Fruit fly (Drosophila melanogaster) whole organism, embryonic: ENCODE data around the gene Ir25a.
A peak's percentile ranks its signal among the peaks of the same experiment; 100 is the strongest.

Experiments
- Ada2b ChIP-seq: fragments of 200-800 bp; sonication (Bioruptor generic); IDR thresholded peaks from 2 replicates; pipeline ENCODE4 v1.3.6; 2022; ENCODE audit warnings: missing biosample characterization, missing genetic modification characterization
- Antp ChIP-seq: fragments of 200-800 bp; sonication (Bioruptor generic); optimal IDR thresholded peaks from 3 replicates; lab custom pipeline; 2016; ENCODE audit warnings: missing biosample characterization, missing genetic modification characterization
- BEAF-32 ChIP-seq: fragments of 200-800 bp; sonication (Bioruptor generic); optimal IDR thresholded peaks from 3 replicates; lab custom pipeline; 2017; ENCODE audit warnings: missing biosample characterization, missing genetic modification characterization, mild to moderate bottlenecking, moderate library complexity, missing genetic modification reagents
- CG10209 ChIP-seq: fragments of 200-800 bp; sonication (Bioruptor generic); optimal IDR thresholded peaks from 3 replicates; lab custom pipeline; 2017; ENCODE audit warnings: missing biosample characterization, mild to moderate bottlenecking, missing genetic modification characterization, missing genetic modification reagents
- CG10366 ChIP-seq: fragments of 200-800 bp; sonication (Bioruptor generic); IDR thresholded peaks from 2 replicates; pipeline ENCODE4 v1.3.6; 2022; ENCODE audit warnings: missing biosample characterization, missing genetic modification characterization
- CG11247 ChIP-seq: fragments of 200-800 bp; sonication (Bioruptor generic); IDR thresholded peaks from 2 replicates; pipeline ENCODE4 v1.3.6; 2022; ENCODE audit warnings: missing biosample characterization, missing genetic modification characterization
- CG12391 ChIP-seq: fragments of 200-800 bp; sonication (Bioruptor generic); optimal IDR thresholded peaks from 3 replicates; lab custom pipeline; 2018; ENCODE audit warnings: missing biosample characterization, mild to moderate bottlenecking, missing genetic modification characterization, moderate library complexity
- CG15514 ChIP-seq: fragments of 200-800 bp; sonication (Bioruptor generic); optimal IDR thresholded peaks from 3 replicates; lab custom pipeline; 2017; ENCODE audit warnings: missing biosample characterization, missing genetic modification characterization, mild to moderate bottlenecking, moderate library complexity, missing genetic modification reagents
- CG15696 ChIP-seq: fragments of 200-800 bp; sonication (Bioruptor generic); optimal IDR thresholded peaks from 2 replicates; lab custom pipeline; 2019; ENCODE audit warnings: missing biosample characterization, mild to moderate bottlenecking, missing genetic modification characterization, moderate library complexity
- CG17612 ChIP-seq: fragments of 200-800 bp; sonication (Bioruptor generic); IDR thresholded peaks from 2 replicates; pipeline ENCODE4 v1.3.6; 2022; ENCODE audit warnings: missing biosample characterization, missing genetic modification characterization
- CG17802 ChIP-seq: fragments of 200-800 bp; sonication (Bioruptor generic); optimal IDR thresholded peaks from 2 replicates; lab custom pipeline; 2018; ENCODE audit warnings: missing biosample characterization, mild to moderate bottlenecking, missing genetic modification characterization, moderate library complexity
- CG17912 ChIP-seq: fragments of 200-800 bp; sonication (Bioruptor generic); optimal IDR thresholded peaks from 2 replicates; lab custom pipeline; 2018; ENCODE audit warnings: missing biosample characterization, mild to moderate bottlenecking, missing genetic modification characterization
- CG30431 ChIP-seq: fragments of 200-800 bp; sonication (Bioruptor generic); optimal IDR thresholded peaks from 2 replicates; lab custom pipeline; 2017; ENCODE audit warnings: missing biosample characterization, missing genetic modification characterization
- CG32772 ChIP-seq: fragments of 200-800 bp; sonication (Bioruptor generic); IDR thresholded peaks from 2 replicates; pipeline ENCODE4 v1.3.6; 2022; ENCODE audit warnings: missing biosample characterization, missing genetic modification characterization
- CG33213 ChIP-seq: fragments of 200-800 bp; sonication (Bioruptor generic); optimal IDR thresholded peaks from 3 replicates; lab custom pipeline; 2016; ENCODE audit warnings: missing biosample characterization, missing genetic modification characterization
- CG34224 ChIP-seq: fragments of 200-800 bp; sonication (Bioruptor generic); IDR thresholded peaks from 3 replicates; pipeline ENCODE4 v1.3.6; 2022; ENCODE audit warnings: missing biosample characterization, missing genetic modification characterization; ENCODE audit not compliant: partially characterized antibody
- CG42726 ChIP-seq: fragments of 200-800 bp; sonication (Bioruptor generic); IDR thresholded peaks from 2 replicates; pipeline ENCODE4 v1.3.6; 2022; ENCODE audit warnings: missing biosample characterization, missing genetic modification characterization; ENCODE audit not compliant: partially characterized antibody
- CG4617 ChIP-seq: fragments of 200-800 bp; sonication (Bioruptor generic); optimal IDR thresholded peaks from 3 replicates; lab custom pipeline; 2016; ENCODE audit warnings: missing biosample characterization, missing genetic modification characterization, borderline replicate concordance
- CG6654 ChIP-seq: fragments of 200-800 bp; sonication (Bioruptor generic); optimal IDR thresholded peaks from 2 replicates; lab custom pipeline; 2017; ENCODE audit warnings: missing biosample characterization, mild to moderate bottlenecking, missing genetic modification characterization
- CG8281 ChIP-seq: fragments of 200-800 bp; sonication (Bioruptor generic); optimal IDR thresholded peaks from 2 replicates; lab custom pipeline; 2018; ENCODE audit warnings: missing biosample characterization, mild to moderate bottlenecking, missing genetic modification characterization, moderate library complexity
- CG9876 ChIP-seq: fragments of 200-800 bp; sonication (Bioruptor generic); optimal IDR thresholded peaks from 2 replicates; lab custom pipeline; 2016; ENCODE audit warnings: missing biosample characterization, missing genetic modification characterization
- CG9932 ChIP-seq: fragments of 200-800 bp; sonication (Bioruptor generic); IDR thresholded peaks from 2 replicates; pipeline ENCODE4 v1.3.6; 2022; ENCODE audit warnings: missing biosample characterization, missing genetic modification characterization
- Dek ChIP-seq: fragments of 200-800 bp; sonication (Bioruptor generic); optimal IDR thresholded peaks from 3 replicates; lab custom pipeline; 2019; ENCODE audit warnings: missing biosample characterization, mild to moderate bottlenecking, missing genetic modification characterization, moderate library complexity
- GATAe ChIP-seq: fragments of 200-800 bp; sonication (Bioruptor generic); conservative IDR thresholded peaks from 2 replicates; pipeline ENCODE4 v1.3.6; 2022; ENCODE audit warnings: missing biosample characterization, missing genetic modification characterization
- H15 ChIP-seq: fragments of 200-800 bp; sonication (Bioruptor generic); IDR thresholded peaks from 3 replicates; pipeline ENCODE4 v1.3.6; 2022; ENCODE audit warnings: missing biosample characterization, missing genetic modification characterization
- Hand ChIP-seq: fragments of 200-800 bp; sonication (Bioruptor generic); optimal IDR thresholded peaks from 2 replicates; lab custom pipeline; 2017; ENCODE audit warnings: mild to moderate bottlenecking, missing biosample characterization, missing genetic modification reagents, missing genetic modification characterization
- Mad ChIP-seq: fragments of 200-800 bp; sonication (Bioruptor generic); optimal IDR thresholded peaks from 2 replicates; lab custom pipeline; 2016; ENCODE audit warnings: missing biosample characterization, missing genetic modification characterization
- Meics ChIP-seq: fragments of 200-800 bp; sonication (Bioruptor generic); optimal IDR thresholded peaks from 2 replicates; lab custom pipeline; 2017; ENCODE audit warnings: missing biosample characterization, mild to moderate bottlenecking, missing genetic modification characterization
- Mes4 ChIP-seq: fragments of 200-800 bp; sonication (Bioruptor generic); optimal IDR thresholded peaks from 2 replicates; lab custom pipeline; 2016; ENCODE audit warnings: missing biosample characterization, missing genetic modification characterization
- Side ChIP-seq: fragments of 200-800 bp; sonication (Bioruptor generic); optimal IDR thresholded peaks from 2 replicates; lab custom pipeline; 2016; ENCODE audit warnings: missing biosample characterization, missing genetic modification characterization
- YL-1 ChIP-seq: fragments of 200-800 bp; sonication (Bioruptor generic); optimal IDR thresholded peaks from 3 replicates; lab custom pipeline; 2017; ENCODE audit warnings: missing biosample characterization, mild to moderate bottlenecking, missing genetic modification characterization
- ab ChIP-seq: fragments of 200-800 bp; sonication (Bioruptor generic); optimal IDR thresholded peaks from 2 replicates; lab custom pipeline; 2016; ENCODE audit warnings: missing biosample characterization, missing genetic modification characterization
- amos ChIP-seq: fragments of 200-800 bp; sonication (Bioruptor generic); IDR thresholded peaks from 2 replicates; pipeline ENCODE4 v1.3.6; 2022; ENCODE audit warnings: missing biosample characterization, missing genetic modification characterization; ENCODE audit not compliant: partially characterized antibody
- da ChIP-seq: fragments of 200-800 bp; sonication (Bioruptor generic); optimal IDR thresholded peaks from 2 replicates; lab custom pipeline; 2016; ENCODE audit warnings: missing biosample characterization, missing genetic modification characterization
- en ChIP-seq: fragments of 200-800 bp; sonication (Bioruptor generic); optimal IDR thresholded peaks from 2 replicates; lab custom pipeline; 2016; ENCODE audit warnings: missing biosample characterization, missing genetic modification characterization
- gce ChIP-seq: fragments of 200-800 bp; sonication (Bioruptor generic); IDR thresholded peaks from 3 replicates; pipeline ENCODE4 v1.3.6; 2022; ENCODE audit warnings: missing biosample characterization, missing genetic modification characterization
- gcm ChIP-seq: fragments of 200-800 bp; sonication (Bioruptor generic); optimal IDR thresholded peaks from 2 replicates; lab custom pipeline; 2019; ENCODE audit warnings: missing biosample characterization, mild to moderate bottlenecking, missing genetic modification characterization, moderate library complexity
- her ChIP-seq: fragments of 200-800 bp; sonication (Bioruptor generic); optimal IDR thresholded peaks from 2 replicates; lab custom pipeline; 2016; ENCODE audit warnings: missing biosample characterization, missing genetic modification characterization
- jumu ChIP-seq: fragments of 200-800 bp; sonication (Bioruptor generic); optimal IDR thresholded peaks from 3 replicates; lab custom pipeline; 2016; ENCODE audit warnings: missing biosample characterization, missing genetic modification characterization
- nmo ChIP-seq: fragments of 200-800 bp; sonication (Bioruptor generic); optimal IDR thresholded peaks from 2 replicates; lab custom pipeline; 2018; ENCODE audit warnings: missing biosample characterization, mild to moderate bottlenecking, missing genetic modification characterization, moderate library complexity
- pita ChIP-seq: fragments of 200-800 bp; sonication (Bioruptor generic); optimal IDR thresholded peaks from 2 replicates; lab custom pipeline; 2017; ENCODE audit warnings: missing biosample characterization, mild to moderate bottlenecking, missing genetic modification characterization
- pnt ChIP-seq: fragments of 200-800 bp; sonication (Bioruptor generic); optimal IDR thresholded peaks from 3 replicates; lab custom pipeline; 2016; ENCODE audit warnings: missing biosample characterization, missing genetic modification characterization
- pum ChIP-seq: fragments of 200-800 bp; sonication (Bioruptor generic); optimal IDR thresholded peaks from 2 replicates; lab custom pipeline; 2016; ENCODE audit warnings: missing biosample characterization, missing genetic modification characterization
- run ChIP-seq: fragments of 200-800 bp; sonication (Bioruptor generic); optimal IDR thresholded peaks from 3 replicates; lab custom pipeline; 2018; ENCODE audit warnings: missing biosample characterization, mild to moderate bottlenecking, missing genetic modification characterization
- sens-2 ChIP-seq: fragments of 200-800 bp; sonication (Bioruptor generic); IDR thresholded peaks from 2 replicates; pipeline ENCODE4 v1.3.6; 2022; ENCODE audit warnings: missing biosample characterization, missing genetic modification characterization
- slp2 ChIP-seq: fragments of 200-800 bp; sonication (Bioruptor generic); optimal IDR thresholded peaks from 2 replicates; lab custom pipeline; 2016; ENCODE audit warnings: missing biosample characterization, missing genetic modification characterization
- stwl ChIP-seq: fragments of 200-800 bp; sonication (Bioruptor generic); optimal IDR thresholded peaks from 3 replicates; lab custom pipeline; 2018; ENCODE audit warnings: missing biosample characterization, mild to moderate bottlenecking, missing genetic modification characterization, moderate library complexity
- trh ChIP-seq: fragments of 200-800 bp; sonication (Bioruptor generic); optimal IDR thresholded peaks from 2 replicates; lab custom pipeline; 2016; ENCODE audit warnings: missing biosample characterization, missing genetic modification characterization
- wdn ChIP-seq: fragments of 200-800 bp; sonication (Bioruptor generic); IDR thresholded peaks from 2 replicates; pipeline ENCODE4 v1.3.6; 2022; ENCODE audit warnings: missing biosample characterization, missing genetic modification characterization
- z ChIP-seq: fragments of 200-800 bp; sonication (Bioruptor generic); IDR thresholded peaks from 3 replicates; pipeline ENCODE4 v1.3.6; 2022; ENCODE audit warnings: missing biosample characterization, missing genetic modification characterization

The Ir25a gene

DNA sequence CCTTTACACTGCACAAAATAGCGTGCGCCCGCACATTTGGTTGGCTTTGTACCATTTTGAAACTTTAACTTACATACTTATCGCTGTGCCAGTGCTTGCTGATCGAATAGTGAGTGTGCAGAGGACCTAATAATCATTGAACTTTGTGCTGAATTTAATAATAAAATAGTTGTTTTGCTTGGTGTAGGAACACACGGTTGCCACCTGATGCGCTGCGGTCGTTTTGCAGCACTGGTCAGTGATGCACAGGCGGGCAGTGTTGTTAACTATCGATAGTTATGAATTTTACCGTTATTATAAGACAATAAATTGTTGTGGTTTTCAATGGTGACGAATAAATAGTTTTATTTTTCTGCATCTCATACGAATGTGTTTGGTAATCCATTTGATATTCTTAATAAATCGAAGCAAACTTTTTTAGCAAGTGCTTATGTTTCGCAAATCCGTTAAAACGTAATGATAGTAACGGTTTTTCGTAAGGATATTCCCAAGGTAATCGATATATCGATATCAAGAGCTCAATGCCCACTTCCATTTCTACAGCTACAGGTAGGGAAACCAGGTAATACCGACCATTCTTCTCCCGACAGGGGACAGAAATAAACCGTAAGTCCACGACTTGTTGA lies 2.8 kb upstream of the Ir25a start, which contains the start of the genes tank and CG12194 (continued):
- TF ChIP-seq her (GFP tag; lab: Kevin White, UChicago), result peak; percentile 97
- peak; percentile 69 for TF ChIP-seq CG42726 (GFP tag; lab: Robert Waterston, UW)
- TF ChIP-seq nmo, result peak; percentile 99
- peak; percentile 100 for TF ChIP-seq CG32772 (GFP tag; lab: Robert Waterston, UW)
- TF ChIP-seq ab (GFP tag; lab: Kevin White, UChicago), result peak; percentile 98
- peak; percentile 99 for TF ChIP-seq gce
- peak; percentile 96 for TF ChIP-seq GATAe (GFP tag; lab: Robert Waterston, UW)
- peak; percentile 99 for TF ChIP-seq Mad (GFP tag; lab: Kevin White, UChicago)
- TF ChIP-seq Antp (GFP tag; lab: Kevin White, UChicago), result peak; percentile 99
- TF ChIP-seq CG6654, result peak; percentile 94
- peak; percentile 86 for TF ChIP-seq CG15696
- peak; percentile 98 for TF ChIP-seq CG9876
- TF ChIP-seq Hand (GFP tag; lab: Kevin White, UChicago), result peak; percentile 94
- peak; percentile 99 for TF ChIP-seq CG9932
- peak; percentile 99 for TF ChIP-seq slp2
- TF ChIP-seq Meics, result peak; percentile 99
- TF ChIP-seq wdn (GFP tag; lab: Robert Waterston, UW), result peak; percentile 99
- peak; percentile 99 for TF ChIP-seq CG10209
- TF ChIP-seq pum (GFP tag; lab: Kevin White, UChicago), result peak; percentile 99
- peak; percentile 99 for TF ChIP-seq Ada2b (GFP tag; lab: Robert Waterston, UW)
- TF ChIP-seq gcm, result peak; percentile 98
- TF ChIP-seq stwl (tag; lab: Kevin White, UChicago), result peak; percentile 84
- TF ChIP-seq pnt (GFP tag; lab: Kevin White, UChicago), result peak; percentile 99
- TF ChIP-seq CG10366 (GFP tag; lab: Robert Waterston, UW), result peak; percentile 99
- peak; percentile 95 for TF ChIP-seq CG15514
- peak; percentile 99 for TF ChIP-seq CG12391 (tag; lab: Kevin White, UChicago)
- TF ChIP-seq CG17612 (GFP tag; lab: Robert Waterston, UW), result peak; percentile 99
- TF ChIP-seq da, result peak; percentile 98
- TF ChIP-seq jumu, result peak; percentile 99
- peak; percentile 70 for TF ChIP-seq CG34224
- peak; percentile 99 for TF ChIP-seq Mes4 (GFP tag; lab: Kevin White, UChicago)
- TF ChIP-seq CG4617 (GFP tag; lab: Kevin White, UChicago), result peak; percentile 100
- peak; percentile 98 for TF ChIP-seq YL-1
- peak; percentile 79 for TF ChIP-seq amos
- TF ChIP-seq trh (GFP tag; lab: Kevin White, UChicago), result peak; percentile 98
- TF ChIP-seq CG30431, result peak; percentile 100
- TF ChIP-seq sens-2 (GFP tag; lab: Robert Waterston, UW), result peak; percentile 99
- peak; percentile 97 for TF ChIP-seq Dek
- peak; percentile 96 for TF ChIP-seq run (tag; lab: Kevin White, UChicago)
- TF ChIP-seq CG17912 (GFP tag; lab: Kevin White, UChicago), result peak; percentile 90
- TF ChIP-seq CG33213 (GFP tag; lab: Kevin White, UChicago), result peak; percentile 99
- peak; percentile 90 for TF ChIP-seq CG8281 (tag; lab: Kevin White, UChicago)
- peak; percentile 86 for TF ChIP-seq z (GFP tag; lab: Robert Waterston, UW)
- peak; percentile 99 for TF ChIP-seq Side (GFP tag; lab: Kevin White, UChicago)
- peak; percentile 91 for TF ChIP-seq BEAF-32 (GFP tag; lab: Kevin White, UChicago)
- TF ChIP-seq H15 (GFP tag; lab: Robert Waterston, UW), result peak; percentile 99
- TF ChIP-seq pita, result no peak
- TF ChIP-seq CG17802 (tag; lab: Kevin White, UChicago), result peak; percentile 95
- peak; percentile 99 for TF ChIP-seq en (GFP tag; lab: Kevin White, UChicago)
- peak; percentile 99 for TF ChIP-seq CG11247 (GFP tag; lab: Robert Waterston, UW)
